Fruit fly (Drosophila melanogaster): ENCODE results near the gene CheB38a.
A peak's percentile ranks its signal among the peaks of the same experiment; 100 is the strongest.

Gene CheB38a

dm6 chr2L:20807617-20808509, 10.5 kb downstream of the CheB38a start (continued):
- TF ChIP-seq Hmr (GFP tag; optimal IDR thresholded peaks at IDR 0.05): peak; percentile 72
- TF ChIP-seq ap (GFP tag; IDR thresholded peaks at IDR 0.05): no peak
- TF ChIP-seq CG10147 (GFP tag; optimal IDR thresholded peaks at IDR 0.05): peak; percentile 27
- no peak for TF ChIP-seq CG7963 (GFP tag; IDR thresholded peaks at IDR 0.05; ENCODE audit: partially characterized antibody)
- peak; percentile 25 for TF ChIP-seq sd (tag; optimal IDR thresholded peaks at IDR 0.05)
- peak; percentile 55 for TF ChIP-seq Asciz (GFP tag; optimal IDR thresholded peaks at IDR 0.05)
- TF ChIP-seq stc (GFP tag; IDR thresholded peaks at IDR 0.05): 0 out of 2 replicates have a peak, but pooled peaks have one; percentile 8
- no peak for TF ChIP-seq zen2 (GFP tag; IDR thresholded peaks at IDR 0.05; ENCODE audit: partially characterized antibody)
- no peak for TF ChIP-seq gce (GFP tag; IDR thresholded peaks at IDR 0.05)
- peak in 1 of 2 experiments; percentile 36 for TF ChIP-seq bsh (GFP tag; optimal IDR thresholded peaks at IDR 0.05)
- TF ChIP-seq CG8765 (GFP tag; IDR thresholded peaks at IDR 0.05): no peak
- no peak for TF ChIP-seq CG11456 (GFP tag; IDR thresholded peaks at IDR 0.05)
- TF ChIP-seq NfI (GFP tag; optimal IDR thresholded peaks at IDR 0.05): peak; percentile 43
- peak; percentile 73 for TF ChIP-seq CG6813 (GFP tag; optimal IDR thresholded peaks at IDR 0.05)
- peak; percentile 66 for TF ChIP-seq E2f1 (GFP tag; IDR thresholded peaks at IDR 0.05)
- peak; percentile 11 for TF ChIP-seq pho (GFP tag; optimal IDR thresholded peaks at IDR 0.05)
- TF ChIP-seq CoRest (tag; optimal IDR thresholded peaks at IDR 0.05): peak; percentile 55
- TF ChIP-seq CG4282 (GFP tag; optimal IDR thresholded peaks at IDR 0.05): peak; percentile 12
- peak; percentile 66 for TF ChIP-seq PHDP (tag; optimal IDR thresholded peaks at IDR 0.05)
- TF ChIP-seq ATbp (GFP tag; optimal IDR thresholded peaks at IDR 0.05): peak; percentile 80
- TF ChIP-seq z (GFP tag; IDR thresholded peaks at IDR 0.05): no peak
- peak; percentile 22 for TF ChIP-seq HmgZ (tag; optimal IDR thresholded peaks at IDR 0.05)
- peak; percentile 95 for TF ChIP-seq onecut (GFP tag; IDR thresholded peaks at IDR 0.05)
- TF ChIP-seq CkIIα-i1 (GFP tag; IDR thresholded peaks at IDR 0.05): no peak
- no peak for TF ChIP-seq Ets97D (GFP tag; optimal IDR thresholded peaks at IDR 0.05)
- TF ChIP-seq Blimp-1 (GFP tag; optimal IDR thresholded peaks at IDR 0.05): peak; percentile 46
- TF ChIP-seq dysf (GFP tag; IDR thresholded peaks at IDR 0.05): peak; percentile 74
- no peak for TF ChIP-seq CG4820 (GFP tag; optimal IDR thresholded peaks at IDR 0.05)
- no peak; the same call in 2 of the 3 replicates for TF ChIP-seq sr (GFP tag; IDR thresholded peaks at IDR 0.05)
- TF ChIP-seq CG6791 (GFP tag; IDR thresholded peaks at IDR 0.05; ENCODE audit: partially characterized antibody): no peak
- TF ChIP-seq Atf6 (GFP tag; IDR thresholded peaks at IDR 0.05): peak; percentile 74
- TF ChIP-seq gcm2 (GFP tag; optimal IDR thresholded peaks at IDR 0.05): no peak
- TF ChIP-seq CG12071 (GFP tag; optimal IDR thresholded peaks at IDR 0.05): peak; percentile 65
- no peak for TF ChIP-seq CG31388 (GFP tag; optimal IDR thresholded peaks at IDR 0.05)
- no peak for TF ChIP-seq CG16815 (GFP tag; optimal IDR thresholded peaks at IDR 0.05)
- TF ChIP-seq Optix (GFP tag; IDR thresholded peaks at IDR 0.05): 0 out of 3 replicates have a peak, but pooled peaks have one; percentile 10
- TF ChIP-seq CG43689 (GFP tag; IDR thresholded peaks at IDR 0.05): no peak
- TF ChIP-seq CG15601 (tag; optimal IDR thresholded peaks at IDR 0.05): peak; percentile 49
- TF ChIP-seq az2 (GFP tag; optimal IDR thresholded peaks at IDR 0.05): peak; percentile 35
- TF ChIP-seq Rfx (GFP tag; IDR thresholded peaks at IDR 0.05): peak; percentile 65
- no peak for TF ChIP-seq pzg (GFP tag; optimal IDR thresholded peaks at IDR 0.05)
- peak; percentile 1 for TF ChIP-seq CG7271 (tag; optimal IDR thresholded peaks at IDR 0.05)
- peak; percentile 63 for TF ChIP-seq CG7839 (tag; optimal IDR thresholded peaks at IDR 0.05)
- TF ChIP-seq CG11398 (GFP tag; optimal IDR thresholded peaks at IDR 0.05): peak; percentile 10
- TF ChIP-seq CG34422 (GFP tag; IDR thresholded peaks at IDR 0.05): no peak
- no peak for TF ChIP-seq NC2β (GFP tag; optimal IDR thresholded peaks at IDR 0.05)
- TF ChIP-seq exex (tag; optimal IDR thresholded peaks at IDR 0.05): peak; percentile 16
- TF ChIP-seq CG2116 (GFP tag; optimal IDR thresholded peaks at IDR 0.05): no peak

All from whole organism, embryonic.